Worm (Caenorhabditis elegans) whole organism, L4 larva: ENCODE data around the gene eif-3.L.

Experiments used
- F10B5.3 ChIP-seq: sonication (generic microtip); optimal IDR thresholded peaks from 2 replicates; lab custom pipeline; 2016; ENCODE audit warnings: mild to moderate bottlenecking, missing genetic modification characterization, missing compliant biosample characterization
- F44E2.7 ChIP-seq: fragments of 200-800 bp; sonication (Bioruptor generic); IDR thresholded peaks from 2 replicates; pipeline ENCODE4 v2.1.2; 2022; ENCODE audit warnings: missing genetic modification characterization, missing compliant biosample characterization
- F49E8.2 ChIP-seq: sonication (generic microtip); optimal IDR thresholded peaks from 2 replicates; lab custom pipeline; 2016; ENCODE audit warnings: missing compliant biosample characterization, mild to moderate bottlenecking, missing genetic modification characterization, borderline replicate concordance
- Y5F2A.4 ChIP-seq: fragments of 200-800 bp; sonication (Bioruptor generic); optimal IDR thresholded peaks from 2 replicates; lab custom pipeline; 2018; ENCODE audit warnings: mild to moderate bottlenecking, missing genetic modification characterization, missing compliant biosample characterization
- ZK337.2 ChIP-seq: fragments of 200-800 bp; sonication (Bioruptor generic); IDR thresholded peaks from 2 replicates; pipeline ENCODE4 v1.3.6; 2022; ENCODE audit warnings: missing genetic modification reagents, missing genetic modification characterization, missing compliant biosample characterization
- ZK546.5 ChIP-seq, 2 experiments: sonication (generic microtip); optimal IDR thresholded peaks; 2 replicates each; lab custom pipeline; 2017; ENCODE audit warnings: missing biosample characterization in 2 of 2, missing genetic modification characterization in 2 of 2
- aha-1 ChIP-seq: fragments of 150-350 bp; peaks from one replicate; lab custom pipeline; 2014; ENCODE audit warnings: missing biosample characterization, missing genetic modification characterization
- ama-1 ChIP-seq: fragments of 150-350 bp; optimal IDR thresholded peaks from 2 replicates; lab custom pipeline; 2014; ENCODE audit warnings: inconsistent platforms, mixed read lengths
- attf-4 ChIP-seq: sonication (generic microtip); optimal IDR thresholded peaks from 3 replicates; lab custom pipeline; 2017; ENCODE audit warnings: missing biosample characterization, missing genetic modification characterization
- ceh-20 ChIP-seq: fragments of 200-800 bp; sonication (Bioruptor generic); IDR thresholded peaks from 2 replicates; pipeline ENCODE4 v1.3.6; 2022; ENCODE audit warnings: missing genetic modification reagents, missing genetic modification characterization, missing compliant biosample characterization
- ceh-28 ChIP-seq: fragments of 150-350 bp; optimal IDR thresholded peaks from 2 replicates; lab custom pipeline; 2014; ENCODE audit warnings: missing biosample characterization, missing genetic modification reagents, missing genetic modification characterization
- ceh-62 ChIP-seq: sonication (generic microtip); optimal IDR thresholded peaks from 2 replicates; lab custom pipeline; 2017; ENCODE audit warnings: missing biosample characterization, missing genetic modification characterization
- ces-1 ChIP-seq: fragments of 150-350 bp; sonication (generic microtip); optimal IDR thresholded peaks from 4 replicates; lab custom pipeline; 2014; ENCODE audit warnings: missing biosample characterization, missing genetic modification reagents, missing genetic modification characterization
- cey-2 ChIP-seq: sonication (generic microtip); optimal IDR thresholded peaks from 3 replicates; lab custom pipeline; 2017; ENCODE audit warnings: missing genetic modification characterization, mild to moderate bottlenecking, missing compliant biosample characterization, antibody characterized with exemption, borderline replicate concordance; ENCODE audit not compliant: insufficient read depth
- daf-16 ChIP-seq, 3 experiments: sonication (generic microtip); optimal IDR thresholded peaks; 2 replicates each; lab custom pipeline; 2016 to 2017; ENCODE audit warnings: missing genetic modification characterization in 3 of 3, missing genetic modification reagents in 3 of 3, mild to moderate bottlenecking in 2 of 3, missing compliant biosample characterization in 2 of 3, missing biosample characterization in 1 of 3, moderate library complexity in 1 of 3
- daf-8 ChIP-seq: fragments of 200-800 bp; sonication (Bioruptor generic); IDR thresholded peaks from 2 replicates; pipeline ENCODE4 v1.3.6; 2022; ENCODE audit warnings: missing genetic modification characterization, missing compliant biosample characterization
- duxl-1 ChIP-seq: sonication (generic microtip); optimal IDR thresholded peaks from 2 replicates; lab custom pipeline; 2016; ENCODE audit warnings: mild to moderate bottlenecking, missing genetic modification characterization, moderate library complexity, missing compliant biosample characterization; ENCODE audit not compliant: poor library complexity
- egl-27 ChIP-seq: sonication (generic microtip); optimal IDR thresholded peaks from 3 replicates; lab custom pipeline; 2017; ENCODE audit warnings: missing biosample characterization, missing genetic modification reagents, missing genetic modification characterization
- egl-43 ChIP-seq: fragments of 200-800 bp; sonication (Bioruptor generic); IDR thresholded peaks from 2 replicates; pipeline ENCODE4 v1.3.6; 2022; ENCODE audit warnings: missing genetic modification reagents, missing genetic modification characterization, missing compliant biosample characterization
- fos-1 ChIP-seq: fragments of 150-350 bp; optimal IDR thresholded peaks from 2 replicates; lab custom pipeline; 2014; ENCODE audit warnings: missing biosample characterization, missing genetic modification characterization
- hlh-11 ChIP-seq: fragments of 200-800 bp; sonication (Bioruptor generic); optimal IDR thresholded peaks from 2 replicates; lab custom pipeline; 2018; ENCODE audit warnings: mild to moderate bottlenecking, missing genetic modification characterization, missing compliant biosample characterization
- hlh-30 ChIP-seq: sonication (generic microtip); optimal IDR thresholded peaks from 2 replicates; lab custom pipeline; 2017; ENCODE audit warnings: antibody characterized with exemption, mild to moderate bottlenecking, missing genetic modification characterization, missing compliant biosample characterization; ENCODE audit not compliant: insufficient read depth
- jun-1 ChIP-seq: fragments of 150-350 bp; optimal IDR thresholded peaks from 2 replicates; lab custom pipeline; 2014; ENCODE audit warnings: missing biosample characterization, missing genetic modification reagents, missing genetic modification characterization
- lin-1 ChIP-seq: fragments of 200-800 bp; sonication (Bioruptor generic); IDR thresholded peaks from 2 replicates; pipeline ENCODE4 v1.3.6; 2022; ENCODE audit warnings: missing genetic modification reagents, missing genetic modification characterization, missing compliant biosample characterization
- lin-13 ChIP-seq: fragments of 150-350 bp; optimal IDR thresholded peaks from 2 replicates; lab custom pipeline; 2014; ENCODE audit warnings: missing biosample characterization, missing genetic modification reagents, missing genetic modification characterization
- lin-29 ChIP-seq: fragments of 200-800 bp; sonication (Bioruptor generic); IDR thresholded peaks from 2 replicates; pipeline ENCODE4 v1.3.6; 2022; ENCODE audit warnings: missing genetic modification reagents, missing genetic modification characterization, missing compliant biosample characterization
- lin-38 ChIP-seq: fragments of 200-800 bp; sonication (Bioruptor generic); IDR thresholded peaks from 2 replicates; pipeline ENCODE4 v1.3.6; 2022; ENCODE audit warnings: missing genetic modification reagents, missing genetic modification characterization, missing compliant biosample characterization
- lir-3 ChIP-seq: sonication (generic microtip); optimal IDR thresholded peaks from 2 replicates; lab custom pipeline; 2016; ENCODE audit warnings: mild to moderate bottlenecking, missing genetic modification characterization, missing compliant biosample characterization
- madf-5 ChIP-seq, 2 experiments: fragments of 200-800 bp; sonication (Bioruptor generic); IDR thresholded peaks; 2 replicates each; pipeline ENCODE4 v1.3.6; 2022; ENCODE audit warnings: missing compliant biosample characterization in 2 of 2, missing genetic modification characterization in 2 of 2
- madf-9 ChIP-seq: fragments of 200-800 bp; sonication (Bioruptor generic); conservative IDR thresholded peaks from 2 replicates; pipeline ENCODE4 v1.3.6; 2022; ENCODE audit warnings: missing genetic modification reagents, missing genetic modification characterization, missing compliant biosample characterization
- mdt-29 ChIP-seq: fragments of 200-800 bp; sonication (Bioruptor generic); IDR thresholded peaks from 2 replicates; pipeline ENCODE4 v1.3.6; 2022; ENCODE audit warnings: missing genetic modification reagents, missing genetic modification characterization, missing compliant biosample characterization
- mep-1 ChIP-seq: fragments of 150-350 bp; sonication (generic microtip); optimal IDR thresholded peaks from 3 replicates; lab custom pipeline; 2014; ENCODE audit warnings: missing biosample characterization, missing genetic modification characterization
- mxl-2 ChIP-seq: fragments of 200-800 bp; sonication (Bioruptor generic); conservative IDR thresholded peaks from 2 replicates; pipeline ENCODE4 v1.3.6; 2022; ENCODE audit warnings: missing genetic modification reagents, missing genetic modification characterization, missing compliant biosample characterization
- mxl-3 ChIP-seq: fragments of 200-800 bp; sonication (Bioruptor generic); optimal IDR thresholded peaks from 2 replicates; lab custom pipeline; 2018; ENCODE audit warnings: mild to moderate bottlenecking, missing genetic modification characterization, missing compliant biosample characterization
- nhr-10 ChIP-seq: fragments of 150-350 bp; optimal IDR thresholded peaks from 2 replicates; lab custom pipeline; 2014; ENCODE audit warnings: missing biosample characterization, missing genetic modification characterization
- nhr-11 ChIP-seq: fragments of 150-350 bp; optimal IDR thresholded peaks from 2 replicates; lab custom pipeline; 2014; ENCODE audit warnings: missing biosample characterization, missing genetic modification characterization
- nhr-25 ChIP-seq: sonication (generic microtip); optimal IDR thresholded peaks from 2 replicates; lab custom pipeline; 2017; ENCODE audit warnings: missing genetic modification characterization, mild to moderate bottlenecking, missing compliant biosample characterization, antibody characterized with exemption, moderate library complexity, borderline replicate concordance; ENCODE audit not compliant: insufficient read depth
- nhr-28 ChIP-seq: fragments of 150-350 bp; optimal IDR thresholded peaks from 2 replicates; lab custom pipeline; 2014; ENCODE audit warnings: missing biosample characterization, missing genetic modification characterization
- nhr-42 ChIP-seq: fragments of 200-800 bp; sonication (Bioruptor generic); IDR thresholded peaks from 2 replicates; pipeline ENCODE4 v1.3.6; 2022; ENCODE audit warnings: missing genetic modification characterization, missing compliant biosample characterization
- nhr-48 ChIP-seq: sonication (generic microtip); optimal IDR thresholded peaks from 2 replicates; lab custom pipeline; 2016; ENCODE audit warnings: mild to moderate bottlenecking, missing genetic modification characterization, missing compliant biosample characterization
- nhr-77 ChIP-seq: fragments of 150-350 bp; optimal IDR thresholded peaks from 2 replicates; lab custom pipeline; 2014; ENCODE audit warnings: missing biosample characterization, missing genetic modification characterization
- pqm-1 ChIP-seq: sonication (generic microtip); optimal IDR thresholded peaks from 2 replicates; lab custom pipeline; 2017; ENCODE audit warnings: missing biosample characterization, missing genetic modification characterization
- sdz-12 ChIP-seq: fragments of 200-800 bp; sonication (Bioruptor generic); optimal IDR thresholded peaks from 2 replicates; lab custom pipeline; 2018; ENCODE audit warnings: mild to moderate bottlenecking, missing genetic modification characterization, missing compliant biosample characterization
- set-16 ChIP-seq: fragments of 200-800 bp; sonication (Bioruptor generic); IDR thresholded peaks from 2 replicates; pipeline ENCODE4 v1.3.6; 2022; ENCODE audit warnings: missing genetic modification reagents, missing genetic modification characterization, missing compliant biosample characterization
- snpc-1.2 ChIP-seq: fragments of 200-800 bp; sonication (Bioruptor generic); IDR thresholded peaks from 2 replicates; pipeline ENCODE4 v1.3.6; 2022; ENCODE audit warnings: missing genetic modification reagents, missing genetic modification characterization, missing compliant biosample characterization
- spr-1 ChIP-seq: sonication (generic microtip); optimal IDR thresholded peaks from 2 replicates; lab custom pipeline; 2016; ENCODE audit warnings: mild to moderate bottlenecking, missing genetic modification characterization, missing compliant biosample characterization
- spr-3 ChIP-seq: fragments of 200-800 bp; sonication (Bioruptor generic); optimal IDR thresholded peaks from 2 replicates; lab custom pipeline; 2018; ENCODE audit warnings: mild to moderate bottlenecking, missing genetic modification characterization, missing compliant biosample characterization
- tag-97 ChIP-seq: fragments of 200-800 bp; sonication (Bioruptor generic); IDR thresholded peaks from 2 replicates; pipeline ENCODE4 v1.3.6; 2022; ENCODE audit warnings: missing genetic modification characterization, missing compliant biosample characterization
- unc-130 ChIP-seq: sonication (generic microtip); optimal IDR thresholded peaks from 2 replicates; lab custom pipeline; 2016; ENCODE audit warnings: missing genetic modification reagents, missing genetic modification characterization, missing compliant biosample characterization
- zfp-3 ChIP-seq: fragments of 200-800 bp; sonication (Bioruptor generic); conservative IDR thresholded peaks from 2 replicates; pipeline ENCODE4 v1.3.6; 2022; ENCODE audit warnings: missing genetic modification reagents, missing genetic modification characterization, missing compliant biosample characterization
- ztf-7 ChIP-seq: fragments of 150-350 bp; optimal IDR thresholded peaks from 2 replicates; lab custom pipeline; 2014; ENCODE audit warnings: missing biosample characterization, missing genetic modification characterization

Gene eif-3.L

DNA sequence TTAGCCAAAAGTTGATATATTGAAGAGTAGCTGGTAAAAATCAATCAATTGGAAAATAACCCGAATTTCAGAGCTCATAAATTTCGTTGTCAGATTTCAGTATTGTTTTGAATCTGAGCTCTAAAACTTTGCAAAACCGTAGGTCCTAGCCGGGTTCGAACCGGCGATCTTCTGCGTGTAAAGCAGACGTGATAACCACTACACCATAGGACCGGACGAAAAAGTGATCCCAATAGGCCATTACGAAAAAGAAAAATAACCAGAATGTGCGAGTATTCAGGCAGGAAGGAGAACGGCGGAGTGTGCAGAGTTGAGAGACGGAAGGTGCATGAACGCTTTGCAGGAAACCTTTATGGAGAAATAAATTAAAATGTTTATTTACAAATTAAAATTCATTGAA lies 45.2 kb downstream of the eif-3.L start (continued):
- no peak for TF ChIP-seq F49E8.2
- TF ChIP-seq ceh-20 (GFP tag; lab: Robert Waterston, UW): peak; percentile 46; the same call in 1 of the 2 replicates
- peak; percentile 34 for TF ChIP-seq Y5F2A.4 (GFP tag; lab: Kevin White, UChicago)
- no peak for TF ChIP-seq attf-4
- TF ChIP-seq ceh-62 (tag; lab: Kevin White, UChicago): no peak
- peak; percentile 18 for TF ChIP-seq nhr-28 (tag; lab: Kevin White, UChicago)
- no peak for TF ChIP-seq F10B5.3 (tag; lab: Kevin White, UChicago)
- no peak for TF ChIP-seq ces-1 (GFP tag; lab: Kevin White, UChicago)
- no peak for TF ChIP-seq mxl-2
- peak; percentile 19 for TF ChIP-seq nhr-77
- no peak for TF ChIP-seq daf-8 (GFP tag; lab: Robert Waterston, UW)
- TF ChIP-seq nhr-48: no peak
- no peak for TF ChIP-seq sdz-12 (GFP tag; lab: Kevin White, UChicago)
- peak; percentile 40 for TF ChIP-seq spr-3 (GFP tag; lab: Kevin White, UChicago)
- 0 out of 2 replicates have a peak, but pooled peaks have one; percentile 64 for TF ChIP-seq F44E2.7 (GFP tag; lab: Robert Waterston, UW)
- TF ChIP-seq tag-97 (GFP tag; lab: Robert Waterston, UW): no peak
- TF ChIP-seq spr-1 (tag; lab: Kevin White, UChicago): peak; percentile 11
- TF ChIP-seq nhr-10 (tag; lab: Kevin White, UChicago): no peak
- no peak for TF ChIP-seq pqm-1 (tag; lab: Kevin White, UChicago)
- TF ChIP-seq cey-2: no peak
- TF ChIP-seq jun-1: no peak
- TF ChIP-seq ZK337.2: no peak
- no peak for TF ChIP-seq mep-1 (tag; lab: Kevin White, UChicago)
- TF ChIP-seq ama-1 (lab: Kevin White, UChicago): no peak
- peak; percentile 55; the same call in 1 of the 2 replicates for TF ChIP-seq madf-9 (GFP tag; lab: Robert Waterston, UW)
- no peak for TF ChIP-seq snpc-1.2
- TF ChIP-seq hlh-11 (tag; lab: Kevin White, UChicago): peak; percentile 46
- TF ChIP-seq duxl-1: peak; percentile 41
- peak; percentile 25 for TF ChIP-seq ztf-7 (tag; lab: Kevin White, UChicago)
- no peak for TF ChIP-seq nhr-25 (tag; lab: Kevin White, UChicago)
- peak; percentile 32 for TF ChIP-seq mxl-3 (GFP tag; lab: Kevin White, UChicago)
- no peak for TF ChIP-seq set-16 (GFP tag; lab: Robert Waterston, UW)
- TF ChIP-seq fos-1 (tag; lab: Kevin White, UChicago): no peak
- TF ChIP-seq lin-29: no peak
- TF ChIP-seq ceh-28: no peak
- no peak for TF ChIP-seq egl-27
- no peak for TF ChIP-seq lin-13
- TF ChIP-seq aha-1 (tag; lab: Kevin White, UChicago): peak; percentile 77
- no peak for TF ChIP-seq ZK546.5 (tag; optimal IDR thresholded peaks at IDR 0.05; lab: Kevin White, UChicago)
- no peak for TF ChIP-seq mdt-29 (GFP tag; lab: Robert Waterston, UW)
- no peak for TF ChIP-seq nhr-11 (tag; lab: Kevin White, UChicago)
- no peak for TF ChIP-seq zfp-3 (GFP tag; lab: Robert Waterston, UW)
- no peak for TF ChIP-seq lir-3 (tag; lab: Kevin White, UChicago)
- TF ChIP-seq nhr-42 (GFP tag; lab: Robert Waterston, UW): 0 out of 2 replicates have a peak, but pooled peaks have one; percentile 44
- peak in 1 of 2 experiments; percentile 65 for TF ChIP-seq daf-16 (GFP tag; optimal IDR thresholded peaks at IDR 0.05; lab: Kevin White, UChicago)
- peak; percentile 59 for TF ChIP-seq daf-16 (tag; optimal IDR thresholded peaks at IDR 0.05; lab: Kevin White, UChicago)
- TF ChIP-seq hlh-30 (tag; lab: Kevin White, UChicago): peak; percentile 52
- TF ChIP-seq unc-130 (GFP tag; lab: Kevin White, UChicago): peak; percentile 51
- TF ChIP-seq madf-5 (GFP tag; IDR thresholded peaks at IDR 0.05; lab: Robert Waterston, UW): no peak; a peak in 1 of 4 replicates
- TF ChIP-seq lin-1 (GFP tag; lab: Robert Waterston, UW): no peak
- no peak; the same call in 1 of the 2 replicates for TF ChIP-seq lin-38
- TF ChIP-seq egl-43 (GFP tag; lab: Robert Waterston, UW): peak; percentile 90
